Fruit fly (Drosophila melanogaster): Measurements from ENCODE around the gene CG6689.

- no peak for TF ChIP-seq CTCF (optimal IDR thresholded peaks at IDR 0.05)
- no peak for TF ChIP-seq CG8478 (optimal IDR thresholded peaks at IDR 0.05)
These were observed 11.9 kb upstream of the CG6689 start, which contains the start of the genes CG17187 and Dph3 for dm6 chr3R:11231705-11232261.
